Fruit fly (Drosophila melanogaster) whole organism, adult: ENCODE measurements around the gene Ncoa6.

Experiments used
- CG12768 ChIP-seq: fragments of 200-800 bp; sonication (Bioruptor generic); optimal IDR thresholded peaks from 2 replicates; lab custom pipeline; 2017; ENCODE audit warnings: missing biosample characterization, missing genetic modification characterization, mild to moderate bottlenecking, moderate library complexity, missing genetic modification reagents
- CG14711 ChIP-seq: fragments of 200-800 bp; sonication (Bioruptor generic); optimal IDR thresholded peaks from 2 replicates; lab custom pipeline; 2018; ENCODE audit warnings: missing biosample characterization, mild to moderate bottlenecking, missing genetic modification characterization, moderate library complexity
- CG1620 ChIP-seq: fragments of 200-800 bp; sonication (Bioruptor generic); optimal IDR thresholded peaks from 2 replicates; lab custom pipeline; 2016; ENCODE audit warnings: missing biosample characterization, missing genetic modification characterization
- CG33017 ChIP-seq: fragments of 200-800 bp; sonication (Bioruptor generic); optimal IDR thresholded peaks from 2 replicates; lab custom pipeline; 2018; ENCODE audit warnings: missing biosample characterization, mild to moderate bottlenecking, missing genetic modification characterization, moderate library complexity
- CG5204 ChIP-seq: fragments of 200-800 bp; sonication (Bioruptor generic); optimal IDR thresholded peaks from 2 replicates; lab custom pipeline; 2016; ENCODE audit warnings: missing biosample characterization, missing genetic modification characterization
- CG7045 ChIP-seq: fragments of 200-800 bp; sonication (Bioruptor generic); optimal IDR thresholded peaks from 2 replicates; lab custom pipeline; 2017; ENCODE audit warnings: missing biosample characterization, mild to moderate bottlenecking, missing genetic modification characterization
- Clk ChIP-seq: fragments of 200-800 bp; sonication (Bioruptor generic); optimal IDR thresholded peaks from 2 replicates; lab custom pipeline; 2017; ENCODE audit warnings: missing biosample characterization, missing genetic modification characterization
- Crg-1 ChIP-seq: fragments of 200-800 bp; sonication (Bioruptor generic); optimal IDR thresholded peaks from 2 replicates; lab custom pipeline; 2016; ENCODE audit warnings: missing biosample characterization, missing genetic modification characterization
- Hr96 ChIP-seq: fragments of 200-800 bp; sonication (Bioruptor generic); optimal IDR thresholded peaks from 2 replicates; lab custom pipeline; 2016; ENCODE audit warnings: missing biosample characterization, missing genetic modification characterization
- Mnt ChIP-seq: fragments of 200-800 bp; sonication (Bioruptor generic); optimal IDR thresholded peaks from 2 replicates; lab custom pipeline; 2016; ENCODE audit warnings: missing biosample characterization, mild to moderate bottlenecking, missing genetic modification characterization
- pad ChIP-seq: fragments of 200-800 bp; sonication (Bioruptor generic); optimal IDR thresholded peaks from 3 replicates; lab custom pipeline; 2017; ENCODE audit warnings: missing biosample characterization, missing genetic modification characterization, mild to moderate bottlenecking, moderate library complexity, missing genetic modification reagents
- tj ChIP-seq: fragments of 200-800 bp; sonication (Bioruptor generic); optimal IDR thresholded peaks from 3 replicates; lab custom pipeline; 2017; ENCODE audit warnings: missing biosample characterization, mild to moderate bottlenecking, missing genetic modification characterization, moderate library complexity
- toe ChIP-seq: fragments of 200-800 bp; sonication (Bioruptor generic); optimal IDR thresholded peaks from 2 replicates; lab custom pipeline; 2016; ENCODE audit warnings: missing biosample characterization, missing genetic modification characterization

- TF ChIP-seq Clk (GFP tag; lab: Kevin White, UChicago) (no peak), Mnt (GFP tag; lab: Kevin White, UChicago) (no peak), tj (GFP tag; lab: Kevin White, UChicago) (no peak), CG33017 (no peak), Crg-1 (GFP tag; lab: Kevin White, UChicago) (no peak), CG7045 (GFP tag; lab: Kevin White, UChicago) (no peak), CG12768 (GFP tag; lab: Kevin White, UChicago) (no peak), CG14711 (no peak), pad (GFP tag; lab: Kevin White, UChicago) (no peak), CG5204 (GFP tag; lab: Kevin White, UChicago) (no peak), Hr96 (GFP tag; lab: Kevin White, UChicago) (no peak), CG1620 (GFP tag; lab: Kevin White, UChicago) (no peak), toe (GFP tag; lab: Kevin White, UChicago) (no peak)
Observed at dm6 chr2L:5289921-5290320, 36.6 kb downstream of the Ncoa6 start.
